Fruit fly (Drosophila melanogaster) Kc167 (cell line): ENCODE data around the gene Lgr4.

Experiments used
- Myc ChIP-seq: fragments of >200 bp; optimal IDR thresholded peaks from 2 replicates; lab custom pipeline; 2017; ENCODE audit warnings: missing external identifiers
- Sin3A ChIP-seq: fragments of >200 bp; optimal IDR thresholded peaks from 2 replicates; lab custom pipeline; 2018; ENCODE audit warnings: missing external identifiers
- h ChIP-seq: fragments of >200 bp; optimal IDR thresholded peaks from 3 replicates; lab custom pipeline; 2018; ENCODE audit warnings: missing external identifiers
- insv ChIP-seq: fragments of >200 bp; optimal IDR thresholded peaks from 3 replicates; lab custom pipeline; 2018; ENCODE audit warnings: missing external identifiers
- psq ChIP-seq: fragments of >200 bp; optimal IDR thresholded peaks from 2 replicates; lab custom pipeline; 2017; ENCODE audit warnings: missing external identifiers
- ttk ChIP-seq: sonication (Bioruptor generic); optimal IDR thresholded peaks from 2 replicates; lab custom pipeline; 2017; ENCODE audit warnings: missing external identifiers

The Lgr4 gene

dm6 chrX:13114861-13115260 lies 74.1 kb downstream of the Lgr4 start, which contains the start of gene CG42237:
TSS of gene CG42237 (plus strand) at chrX:13115131.
- TF ChIP-seq insv: no peak
- TF ChIP-seq Myc (lab: Kevin White, UChicago): no peak
- TF ChIP-seq Sin3A (lab: Kevin White, UChicago): no peak
- no peak for TF ChIP-seq psq (lab: Kevin White, UChicago)
- TF ChIP-seq ttk (lab: Kevin White, UChicago): no peak
- no peak for TF ChIP-seq h

- no peak for TF ChIP-seq insv
- no peak for TF ChIP-seq psq (lab: Kevin White, UChicago)
- no peak for TF ChIP-seq Myc (lab: Kevin White, UChicago)
- TF ChIP-seq h: no peak
- no peak for TF ChIP-seq ttk (lab: Kevin White, UChicago)
- TF ChIP-seq Sin3A (lab: Kevin White, UChicago): no peak
These were observed 75.0 kb downstream of the Lgr4 start for dm6 chrX:13113863-13114407.

- no peak for TF ChIP-seq psq (lab: Kevin White, UChicago)
- no peak for TF ChIP-seq Sin3A (lab: Kevin White, UChicago)
- TF ChIP-seq h: no peak
- TF ChIP-seq ttk (lab: Kevin White, UChicago): no peak
- no peak for TF ChIP-seq Myc (lab: Kevin White, UChicago)
- no peak for TF ChIP-seq insv
These were observed 76.6 kb downstream of the Lgr4 start, which contains the start of gene Chpf for dm6 chrX:13112238-13112829. TSS of gene Chpf (minus strand) at chrX:13112462.

dm6 chrX:13111832-13112231 lies 77.1 kb downstream of the Lgr4 start:
- TF ChIP-seq psq (lab: Kevin White, UChicago): no peak
- no peak for TF ChIP-seq insv
- no peak for TF ChIP-seq h
- TF ChIP-seq ttk (lab: Kevin White, UChicago): no peak
- TF ChIP-seq Sin3A (lab: Kevin White, UChicago): no peak
- TF ChIP-seq Myc (lab: Kevin White, UChicago): no peak
